Worm (Caenorhabditis elegans) whole organism, mixed stage, embryonic: ENCODE measurements around the gene Y51B9A.7.

Experiments used
- blmp-1 ChIP-seq: fragments of 150-350 bp; optimal IDR thresholded peaks from 2 replicates; lab custom pipeline; 2014; ENCODE audit warnings: missing biosample characterization, missing genetic modification characterization
- lin-32 ChIP-seq: fragments of 200-800 bp; sonication (Bioruptor generic); optimal IDR thresholded peaks from 2 replicates; lab custom pipeline; 2018; ENCODE audit warnings: mild to moderate bottlenecking, missing genetic modification characterization, missing compliant biosample characterization
- mep-1 ChIP-seq: fragments of 150-350 bp; optimal IDR thresholded peaks from 2 replicates; lab custom pipeline; 2017; ENCODE audit warnings: missing biosample characterization, missing genetic modification reagents, missing genetic modification characterization, inconsistent platforms
- nhr-12 ChIP-seq: fragments of 150-350 bp; optimal IDR thresholded peaks from 2 replicates; lab custom pipeline; 2014; ENCODE audit warnings: missing biosample characterization, missing genetic modification characterization
- nhr-28 ChIP-seq: fragments of 150-350 bp; optimal IDR thresholded peaks from 2 replicates; lab custom pipeline; 2014; ENCODE audit warnings: missing biosample characterization, missing genetic modification characterization
- unc-62 ChIP-seq: fragments of 150-350 bp; optimal IDR thresholded peaks from 2 replicates; lab custom pipeline; 2014; ENCODE audit warnings: missing biosample characterization, missing genetic modification reagents, missing genetic modification characterization
- ztf-11 ChIP-seq: fragments of 150-350 bp; optimal IDR thresholded peaks from 2 replicates; lab custom pipeline; 2014; ENCODE audit warnings: missing biosample characterization, missing genetic modification characterization

- TF ChIP-seq lin-32 = no peak
- TF ChIP-seq nhr-28 (tag; lab: Kevin White, UChicago) = no peak
- no peak for TF ChIP-seq ztf-11 (tag; lab: Kevin White, UChicago)
- TF ChIP-seq unc-62 (GFP tag; lab: Kevin White, UChicago) = no peak
- no peak for TF ChIP-seq nhr-12
- TF ChIP-seq mep-1 (tag; lab: Kevin White, UChicago) = no peak
- no peak for TF ChIP-seq blmp-1 (tag; lab: Kevin White, UChicago)
Measured at ce11 chrII:9407469-9407868, 7.6 kb downstream of the Y51B9A.7 start, which contains the start of gene arrd-2.
